Fruit fly (Drosophila melanogaster) whole organism, embryonic: Measurements from ENCODE around the gene prg.
A peak's percentile ranks its signal among the peaks of the same experiment; 100 is the strongest.

Experiments used
- CG1529 ChIP-seq: fragments of 200-800 bp; sonication (Bioruptor generic); optimal IDR thresholded peaks from 3 replicates; lab custom pipeline; 2018; ENCODE audit warnings: missing biosample characterization, missing genetic modification characterization
- CG18599 ChIP-seq: fragments of 200-800 bp; sonication (Bioruptor generic); optimal IDR thresholded peaks from 3 replicates; lab custom pipeline; 2017; ENCODE audit warnings: missing biosample characterization, missing genetic modification characterization, mild to moderate bottlenecking, moderate library complexity, missing genetic modification reagents
- CG30020 ChIP-seq: fragments of 200-800 bp; optimal IDR thresholded peaks from 2 replicates; lab custom pipeline; 2019; ENCODE audit warnings: missing biosample characterization, mild to moderate bottlenecking, missing genetic modification characterization, moderate library complexity
- CG30431 ChIP-seq: fragments of 200-800 bp; sonication (Bioruptor generic); optimal IDR thresholded peaks from 2 replicates; lab custom pipeline; 2017; ENCODE audit warnings: missing biosample characterization, missing genetic modification characterization
- CG9437 ChIP-seq: fragments of 200-800 bp; sonication (Bioruptor generic); optimal IDR thresholded peaks from 2 replicates; lab custom pipeline; 2018; ENCODE audit warnings: missing biosample characterization, mild to moderate bottlenecking, missing genetic modification characterization
- CG9932 ChIP-seq: fragments of 200-800 bp; sonication (Bioruptor generic); IDR thresholded peaks from 2 replicates; pipeline ENCODE4 v1.3.6; 2022; ENCODE audit warnings: missing biosample characterization, missing genetic modification characterization
- Opbp ChIP-seq: fragments of 200-800 bp; sonication (Bioruptor generic); IDR thresholded peaks from 3 replicates; pipeline ENCODE4 v1.3.6; 2022; ENCODE audit warnings: missing biosample characterization, missing genetic modification characterization; ENCODE audit not compliant: partially characterized antibody
- Six4 ChIP-seq: fragments of 200-800 bp; sonication (Bioruptor generic); optimal IDR thresholded peaks from 2 replicates; lab custom pipeline; 2016; ENCODE audit warnings: missing biosample characterization, missing genetic modification characterization
- Sox102F ChIP-seq: fragments of 200-800 bp; sonication (Bioruptor generic); optimal IDR thresholded peaks from 2 replicates; lab custom pipeline; 2018; ENCODE audit warnings: missing biosample characterization, mild to moderate bottlenecking, missing genetic modification characterization, moderate library complexity
- jumu ChIP-seq: fragments of 200-800 bp; sonication (Bioruptor generic); optimal IDR thresholded peaks from 3 replicates; lab custom pipeline; 2016; ENCODE audit warnings: missing biosample characterization, missing genetic modification characterization
- nom ChIP-seq: fragments of 200-800 bp; sonication (Bioruptor generic); optimal IDR thresholded peaks from 2 replicates; lab custom pipeline; 2017; ENCODE audit warnings: missing biosample characterization, missing genetic modification characterization, mild to moderate bottlenecking, moderate library complexity, missing genetic modification reagents
- tin ChIP-seq: fragments of 200-800 bp; sonication (Bioruptor generic); optimal IDR thresholded peaks from 3 replicates; lab custom pipeline; 2016; ENCODE audit warnings: missing biosample characterization, missing genetic modification characterization
- zen2 ChIP-seq: fragments of 200-800 bp; sonication (Bioruptor generic); IDR thresholded peaks from 3 replicates; pipeline ENCODE4 v1.3.6; 2022; ENCODE audit warnings: missing biosample characterization, missing genetic modification characterization; ENCODE audit not compliant: partially characterized antibody

Gene prg

dm6 chr2L:8514748-8515147, 50.5 kb downstream of the prg start, which contains the start of the genes CG13097 and PIG-U (continued):
- TF ChIP-seq CG9932 (GFP tag; lab: Robert Waterston, UW) (peak; percentile 92), Sox102F (no peak), CG30431 (GFP tag; lab: Kevin White, UChicago) (no peak), Opbp (peak; percentile 79), CG9437 (GFP tag; lab: Kevin White, UChicago) (peak; percentile 46), CG30020 (tag; lab: Kevin White, UChicago) (peak; percentile 77), tin (GFP tag; lab: Kevin White, UChicago) (peak; percentile 88), CG1529 (peak; percentile 46), Six4 (GFP tag; lab: Kevin White, UChicago) (peak; percentile 74), CG18599 (GFP tag; lab: Kevin White, UChicago) (no peak), nom (GFP tag; lab: Kevin White, UChicago) (no peak), jumu (GFP tag; lab: Kevin White, UChicago) (peak; percentile 22), zen2 (GFP tag; lab: Robert Waterston, UW) (peak; percentile 83; the same call in 2 of the 3 replicates)
